Fruit fly (Drosophila melanogaster) whole organism, embryonic: ENCODE data around the gene CG11970.
A peak's percentile ranks its signal among the peaks of the same experiment; 100 is the strongest.

Source experiments
- CG1024 ChIP-seq: fragments of 200-800 bp; sonication (Bioruptor generic); IDR thresholded peaks from 2 replicates; pipeline ENCODE4 v1.3.6; 2022; ENCODE audit warnings: missing biosample characterization, missing genetic modification characterization
- CG13775 ChIP-seq: fragments of 200-800 bp; sonication (Bioruptor generic); optimal IDR thresholded peaks from 3 replicates; lab custom pipeline; 2017; ENCODE audit warnings: missing biosample characterization, mild to moderate bottlenecking, missing genetic modification characterization
- CG16813 ChIP-seq: fragments of 200-800 bp; sonication (Bioruptor generic); IDR thresholded peaks from 3 replicates; pipeline ENCODE4 v1.3.6; 2022; ENCODE audit warnings: missing biosample characterization, missing genetic modification characterization; ENCODE audit not compliant: partially characterized antibody
- CG17568 ChIP-seq: fragments of 200-800 bp; sonication (Bioruptor generic); optimal IDR thresholded peaks from 2 replicates; lab custom pipeline; 2018; ENCODE audit warnings: missing biosample characterization, mild to moderate bottlenecking, missing genetic modification characterization, moderate library complexity
- CG18011 ChIP-seq: fragments of 200-800 bp; sonication (Bioruptor generic); optimal IDR thresholded peaks from 2 replicates; lab custom pipeline; 2017; ENCODE audit warnings: missing biosample characterization, missing genetic modification characterization, mild to moderate bottlenecking, moderate library complexity, missing genotype
- CG18619 ChIP-seq: fragments of 200-800 bp; sonication (Bioruptor generic); optimal IDR thresholded peaks from 3 replicates; lab custom pipeline; 2017; ENCODE audit warnings: missing biosample characterization, mild to moderate bottlenecking, missing genetic modification characterization
- CG32767 ChIP-seq: fragments of 200-800 bp; sonication (Bioruptor generic); IDR thresholded peaks from 2 replicates; pipeline ENCODE4 v1.3.6; 2022; ENCODE audit warnings: missing biosample characterization, missing genetic modification characterization
- CG4360 ChIP-seq: fragments of 200-800 bp; sonication (Bioruptor generic); IDR thresholded peaks from 2 replicates; pipeline ENCODE4 v1.3.6; 2022; ENCODE audit warnings: missing biosample characterization, missing genetic modification characterization
- CG5953 ChIP-seq: fragments of 200-800 bp; sonication (Bioruptor generic); IDR thresholded peaks from 2 replicates; pipeline ENCODE4 v1.3.6; 2022; ENCODE audit warnings: missing biosample characterization, missing genetic modification characterization
- CG6254 ChIP-seq: fragments of 200-800 bp; sonication (Bioruptor generic); optimal IDR thresholded peaks from 3 replicates; lab custom pipeline; 2017; ENCODE audit warnings: mild to moderate bottlenecking, missing biosample characterization, missing genetic modification reagents, missing genetic modification characterization
- CG6854 ChIP-seq: fragments of 200-800 bp; sonication (Bioruptor generic); optimal IDR thresholded peaks from 3 replicates; lab custom pipeline; 2017; ENCODE audit warnings: missing biosample characterization, mild to moderate bottlenecking, missing genetic modification characterization
- CG7839 ChIP-seq: fragments of 200-800 bp; sonication (Bioruptor generic); optimal IDR thresholded peaks from 3 replicates; lab custom pipeline; 2018; ENCODE audit warnings: missing biosample characterization, mild to moderate bottlenecking, missing genetic modification characterization, moderate library complexity
- CG8281 ChIP-seq: fragments of 200-800 bp; sonication (Bioruptor generic); optimal IDR thresholded peaks from 2 replicates; lab custom pipeline; 2018; ENCODE audit warnings: missing biosample characterization, mild to moderate bottlenecking, missing genetic modification characterization, moderate library complexity
- CG8478 ChIP-seq: fragments of >200 bp; optimal IDR thresholded peaks from 2 replicates; lab custom pipeline; 2018
- CG9437 ChIP-seq: fragments of 200-800 bp; sonication (Bioruptor generic); optimal IDR thresholded peaks from 2 replicates; lab custom pipeline; 2018; ENCODE audit warnings: missing biosample characterization, mild to moderate bottlenecking, missing genetic modification characterization
- CG9727 ChIP-seq: fragments of 200-800 bp; sonication (Bioruptor generic); optimal IDR thresholded peaks from 3 replicates; lab custom pipeline; 2017; ENCODE audit warnings: missing biosample characterization, mild to moderate bottlenecking, missing genetic modification characterization
- CG9797 ChIP-seq: fragments of 200-800 bp; sonication (Bioruptor generic); optimal IDR thresholded peaks from 3 replicates; lab custom pipeline; 2018; ENCODE audit warnings: missing biosample characterization, mild to moderate bottlenecking, missing genetic modification characterization
- Dfd ChIP-seq, 2 experiments: fragments of >200 bp; optimal IDR thresholded peaks; 2 replicates each; lab custom pipeline; 2017; ENCODE audit warnings: missing biosample characterization in 2 of 2, missing genetic modification characterization in 2 of 2
- Elba2 ChIP-seq: fragments of 200-800 bp; sonication (Bioruptor generic); optimal IDR thresholded peaks from 3 replicates; lab custom pipeline; 2016; ENCODE audit warnings: missing biosample characterization, missing genetic modification characterization
- H2.0 ChIP-seq: fragments of 200-800 bp; sonication (Bioruptor generic); IDR thresholded peaks from 2 replicates; pipeline ENCODE4 v1.3.6; 2022; ENCODE audit warnings: missing biosample characterization, missing genetic modification characterization
- HLH54F ChIP-seq: fragments of 200-800 bp; sonication (Bioruptor generic); optimal IDR thresholded peaks from 3 replicates; lab custom pipeline; 2016; ENCODE audit warnings: missing biosample characterization, missing genetic modification characterization
- Mad ChIP-seq: fragments of 200-800 bp; sonication (Bioruptor generic); optimal IDR thresholded peaks from 2 replicates; lab custom pipeline; 2016; ENCODE audit warnings: missing biosample characterization, missing genetic modification characterization
- Ptx1 ChIP-seq: fragments of 200-800 bp; sonication (Bioruptor generic); IDR thresholded peaks from 2 replicates; pipeline ENCODE4 v1.3.6; 2022; ENCODE audit warnings: missing biosample characterization, missing genetic modification characterization
- Sox100B ChIP-seq: fragments of 200-800 bp; sonication (Bioruptor generic); optimal IDR thresholded peaks from 3 replicates; lab custom pipeline; 2018; ENCODE audit warnings: missing biosample characterization, mild to moderate bottlenecking, missing genetic modification characterization
- Ssrp ChIP-seq: fragments of 200-800 bp; sonication (Bioruptor generic); optimal IDR thresholded peaks from 2 replicates; lab custom pipeline; 2018; ENCODE audit warnings: missing biosample characterization, mild to moderate bottlenecking, missing genetic modification characterization, moderate library complexity
- Stat92E ChIP-seq, 3 experiments: fragments of >200 bp in 2 of 3; fragments of 200-800 bp in 1 of 3; sonication (Bioruptor generic) in 1 of 3; optimal IDR thresholded peaks; 2 replicates each; lab custom pipeline; 2017 to 2019; ENCODE audit warnings: missing biosample characterization in 3 of 3, missing genetic modification characterization in 3 of 3, mild to moderate bottlenecking in 1 of 3, moderate library complexity in 1 of 3
- bigmax ChIP-seq: fragments of 200-800 bp; sonication (Bioruptor generic); optimal IDR thresholded peaks from 2 replicates; lab custom pipeline; 2018; ENCODE audit warnings: missing biosample characterization, mild to moderate bottlenecking, missing genetic modification characterization
- dmrt99B ChIP-seq: fragments of 200-800 bp; sonication (Bioruptor generic); optimal IDR thresholded peaks from 2 replicates; lab custom pipeline; 2018; ENCODE audit warnings: missing biosample characterization, mild to moderate bottlenecking, missing genetic modification characterization, moderate library complexity
- en ChIP-seq: fragments of 200-800 bp; sonication (Bioruptor generic); optimal IDR thresholded peaks from 2 replicates; lab custom pipeline; 2016; ENCODE audit warnings: missing biosample characterization, missing genetic modification characterization
- gem ChIP-seq: fragments of 200-800 bp; sonication (Bioruptor generic); optimal IDR thresholded peaks from 2 replicates; lab custom pipeline; 2019; ENCODE audit warnings: missing biosample characterization, mild to moderate bottlenecking, missing genetic modification characterization, moderate library complexity
- gro ChIP-seq: fragments of 200-800 bp; sonication (Bioruptor generic); optimal IDR thresholded peaks from 2 replicates; lab custom pipeline; 2016; ENCODE audit warnings: missing biosample characterization, missing genetic modification characterization
- h ChIP-seq: fragments of >200 bp; optimal IDR thresholded peaks from 2 replicates; lab custom pipeline; 2017
- hb ChIP-seq: fragments of 200-800 bp; sonication (Bioruptor generic); IDR thresholded peaks from 3 replicates; pipeline ENCODE4 v1.3.6; 2022; ENCODE audit warnings: missing biosample characterization, missing genetic modification characterization; ENCODE audit not compliant: partially characterized antibody
- jigr1 ChIP-seq: fragments of 200-800 bp; sonication (Bioruptor generic); IDR thresholded peaks from 3 replicates; pipeline ENCODE4 v1.3.6; 2022; ENCODE audit warnings: missing biosample characterization, missing genetic modification characterization
- ken ChIP-seq: fragments of 200-800 bp; sonication (Bioruptor generic); IDR thresholded peaks from 3 replicates; pipeline ENCODE4 v1.3.6; 2022; ENCODE audit warnings: missing biosample characterization, missing genetic modification characterization
- lbe ChIP-seq: fragments of 200-800 bp; sonication (Bioruptor generic); optimal IDR thresholded peaks from 2 replicates; lab custom pipeline; 2016; ENCODE audit warnings: missing biosample characterization, mild to moderate bottlenecking, missing genetic modification characterization
- lilli ChIP-seq: fragments of 200-800 bp; sonication (Bioruptor generic); optimal IDR thresholded peaks from 3 replicates; lab custom pipeline; 2016; ENCODE audit warnings: missing biosample characterization, missing genetic modification characterization
- lov ChIP-seq, 2 experiments: fragments of 200-800 bp in 1 of 2; fragments of >200 bp in 1 of 2; sonication (Bioruptor generic) in 1 of 2; IDR thresholded peaks in 1 of 2; optimal IDR thresholded peaks in 1 of 2; 2 replicates in 1 of 2; 3 replicates in 1 of 2; pipeline versions ENCODE4 v1.3.6 to Lab custom; 2017 to 2022; ENCODE audit warnings: missing biosample characterization in 1 of 2, missing genetic modification characterization in 1 of 2
- otp ChIP-seq: fragments of 200-800 bp; sonication (Bioruptor generic); IDR thresholded peaks from 3 replicates; pipeline ENCODE4, ENCODE4 v1.3.6; 2022; ENCODE audit warnings: missing biosample characterization, missing genetic modification characterization
- pnt ChIP-seq: fragments of 200-800 bp; sonication (Bioruptor generic); optimal IDR thresholded peaks from 3 replicates; lab custom pipeline; 2016; ENCODE audit warnings: missing biosample characterization, missing genetic modification characterization
- repo ChIP-seq: fragments of 200-800 bp; sonication (Bioruptor generic); optimal IDR thresholded peaks from 2 replicates; lab custom pipeline; 2016; ENCODE audit warnings: missing biosample characterization, missing genetic modification characterization
- sim ChIP-seq: fragments of 200-800 bp; sonication (Bioruptor generic); IDR thresholded peaks from 2 replicates; pipeline ENCODE4 v1.3.6; 2022; ENCODE audit warnings: missing biosample characterization, missing genetic modification characterization
- sima ChIP-seq: fragments of 200-800 bp; sonication (Bioruptor generic); optimal IDR thresholded peaks from 2 replicates; lab custom pipeline; 2016; ENCODE audit warnings: missing biosample characterization, missing genetic modification characterization
- sna ChIP-seq: fragments of 200-800 bp; sonication (Bioruptor generic); IDR thresholded peaks from 2 replicates; pipeline ENCODE4 v1.3.6; 2022; ENCODE audit warnings: missing biosample characterization, missing genetic modification characterization; ENCODE audit not compliant: partially characterized antibody
- stwl ChIP-seq: fragments of 200-800 bp; sonication (Bioruptor generic); optimal IDR thresholded peaks from 3 replicates; lab custom pipeline; 2018; ENCODE audit warnings: missing biosample characterization, mild to moderate bottlenecking, missing genetic modification characterization, moderate library complexity
- tap ChIP-seq: fragments of 200-800 bp; optimal IDR thresholded peaks from 3 replicates; lab custom pipeline; 2019; ENCODE audit warnings: missing biosample characterization, mild to moderate bottlenecking, missing genetic modification characterization, moderate library complexity
- tll ChIP-seq, 2 experiments: fragments of 200-800 bp in 1 of 2; fragments of >200 bp in 1 of 2; sonication (Bioruptor generic) in 1 of 2; optimal IDR thresholded peaks; 2 replicates each; lab custom pipeline; 2017 to 2019; ENCODE audit warnings: missing biosample characterization in 2 of 2, missing genetic modification characterization in 2 of 2, mild to moderate bottlenecking in 1 of 2, moderate library complexity in 1 of 2
- trh ChIP-seq: fragments of 200-800 bp; sonication (Bioruptor generic); optimal IDR thresholded peaks from 2 replicates; lab custom pipeline; 2016; ENCODE audit warnings: missing biosample characterization, missing genetic modification characterization
- tx ChIP-seq: fragments of 200-800 bp; sonication (Bioruptor generic); optimal IDR thresholded peaks from 2 replicates; lab custom pipeline; 2016; ENCODE audit warnings: missing biosample characterization, missing genetic modification characterization

The CG11970 gene

dm6 chr3R:8992928-8993579 is 8.5 kb downstream of the CG11970 start, which contains the start of gene CG11975 (continued):
- TF ChIP-seq hb (GFP tag; lab: Robert Waterston, UW) (0 out of 3 replicates have a peak, but pooled peaks have one; percentile 11), Dfd (GFP tag; optimal IDR thresholded peaks at IDR 0.05; lab: Kevin White, UChicago) (no peak), Ptx1 (GFP tag; lab: Robert Waterston, UW) (peak; percentile 58), tll (GFP tag; optimal IDR thresholded peaks at IDR 0.05; lab: Kevin White, UChicago) (peak in 1 of 2 experiments; percentile 51), sna (GFP tag; lab: Robert Waterston, UW) (peak; percentile 60), ken (GFP tag; lab: Robert Waterston, UW) (peak; percentile 68; the same call in 1 of the 3 replicates), CG16813 (peak; percentile 64), gem (tag; lab: Kevin White, UChicago) (no peak), CG8478 (no peak), pnt (GFP tag; lab: Kevin White, UChicago) (peak; percentile 68), lbe (GFP tag; lab: Kevin White, UChicago) (peak; percentile 70), sima (GFP tag; lab: Kevin White, UChicago) (peak; percentile 66), CG4360 (GFP tag; lab: Robert Waterston, UW) (no peak), CG13775 (GFP tag; lab: Kevin White, UChicago) (peak; percentile 86), otp (GFP tag; lab: Robert Waterston, UW) (no peak), Mad (peak; percentile 70), CG32767 (GFP tag; lab: Robert Waterston, UW) (no peak), CG17568 (GFP tag; lab: Kevin White, UChicago) (no peak), CG9437 (peak; percentile 31), CG8281 (tag; lab: Kevin White, UChicago) (no peak), Elba2 (GFP tag; lab: Kevin White, UChicago) (no peak), repo (GFP tag; lab: Kevin White, UChicago) (peak; percentile 73), CG7839 (tag; lab: Kevin White, UChicago) (no peak), HLH54F (peak; percentile 92), CG18011 (peak; percentile 78), CG1024 (no peak), tx (peak; percentile 86), sim (GFP tag; lab: Robert Waterston, UW) (no peak), dmrt99B (tag; lab: Kevin White, UChicago) (no peak), tap (tag; lab: Kevin White, UChicago) (no peak), bigmax (GFP tag; lab: Kevin White, UChicago) (no peak), CG9797 (GFP tag; lab: Kevin White, UChicago) (peak; percentile 24), H2.0 (GFP tag; lab: Robert Waterston, UW) (peak; percentile 34; the same call in 1 of the 2 replicates), trh (GFP tag; lab: Kevin White, UChicago) (peak; percentile 67), lov (optimal IDR thresholded peaks at IDR 0.05; lab: Kevin White, UChicago) (no peak), lov (GFP tag; IDR thresholded peaks at IDR 0.05; lab: Robert Waterston, UW) (no peak), CG6854 (GFP tag; lab: Kevin White, UChicago) (no peak), CG5953 (GFP tag; lab: Robert Waterston, UW) (no peak), stwl (peak; percentile 62), h (lab: Kevin White, UChicago) (no peak), CG18619 (GFP tag; lab: Kevin White, UChicago) (peak; percentile 57), CG9727 (GFP tag; lab: Kevin White, UChicago) (peak; percentile 60), jigr1 (GFP tag; lab: Robert Waterston, UW) (no peak), Stat92E (GFP tag; optimal IDR thresholded peaks at IDR 0.05; lab: Kevin White, UChicago) (peak in 1 of 3 experiments; percentile 65), CG6254 (no peak), lilli (GFP tag; lab: Kevin White, UChicago) (peak; percentile 90), en (GFP tag; lab: Kevin White, UChicago) (peak; percentile 62), Ssrp (tag; lab: Kevin White, UChicago) (peak; percentile 41), Sox100B (GFP tag; lab: Kevin White, UChicago) (no peak), gro (GFP tag; lab: Kevin White, UChicago) (peak; percentile 86)
